Fruit fly (Drosophila melanogaster) whole organism, prepupa: ENCODE measurements around the gene Snx1.
A peak's percentile ranks its signal among the peaks of the same experiment; 100 is the strongest.

ENCODE experiments used
- Blimp-1 ChIP-seq: fragments of 200-800 bp; sonication (Bioruptor generic); optimal IDR thresholded peaks from 3 replicates; lab custom pipeline; 2017; ENCODE audit warnings: missing biosample characterization, missing genetic modification characterization, mild to moderate bottlenecking, moderate library complexity, missing genetic modification reagents
- CG10631 ChIP-seq: fragments of 200-800 bp; sonication (Bioruptor generic); optimal IDR thresholded peaks from 2 replicates; lab custom pipeline; 2016; ENCODE audit warnings: missing biosample characterization, missing genetic modification characterization
- CG11294 ChIP-seq: fragments of 200-800 bp; sonication (Bioruptor generic); IDR thresholded peaks from 2 replicates; pipeline ENCODE4 v1.3.6; 2022; ENCODE audit warnings: missing biosample characterization, missing genetic modification characterization
- CG11762 ChIP-seq: fragments of 200-800 bp; sonication (Bioruptor generic); optimal IDR thresholded peaks from 3 replicates; lab custom pipeline; 2016; ENCODE audit warnings: missing biosample characterization, missing genetic modification characterization; ENCODE audit not compliant: insufficient read depth
- CG11902 ChIP-seq: fragments of 200-800 bp; sonication (Bioruptor generic); optimal IDR thresholded peaks from 3 replicates; lab custom pipeline; 2016; ENCODE audit warnings: missing biosample characterization, missing genetic modification characterization
- CG15336 ChIP-seq: fragments of 200-800 bp; sonication (Bioruptor generic); IDR thresholded peaks from 2 replicates; pipeline ENCODE4 v1.3.6; 2022; ENCODE audit warnings: missing biosample characterization, missing genetic modification characterization
- CG1621 ChIP-seq: fragments of 200-800 bp; sonication (Bioruptor generic); optimal IDR thresholded peaks from 3 replicates; lab custom pipeline; 2018; ENCODE audit warnings: missing biosample characterization, mild to moderate bottlenecking, missing genetic modification characterization
- CG16779 ChIP-seq: fragments of 200-800 bp; sonication (Bioruptor generic); optimal IDR thresholded peaks from 3 replicates; lab custom pipeline; 2017; ENCODE audit warnings: missing biosample characterization, mild to moderate bottlenecking, missing genetic modification characterization
- CG3032 ChIP-seq: fragments of 200-800 bp; optimal IDR thresholded peaks from 2 replicates; lab custom pipeline; 2019; ENCODE audit warnings: missing biosample characterization, mild to moderate bottlenecking, missing genetic modification characterization, moderate library complexity
- CG32006 ChIP-seq: fragments of 200-800 bp; sonication (Bioruptor generic); optimal IDR thresholded peaks from 3 replicates; lab custom pipeline; 2017; ENCODE audit warnings: missing biosample characterization, mild to moderate bottlenecking, missing genetic modification characterization
- CG34406 ChIP-seq: fragments of 200-800 bp; sonication (Bioruptor generic); optimal IDR thresholded peaks from 3 replicates; lab custom pipeline; 2016; ENCODE audit warnings: missing biosample characterization, missing genetic modification characterization
- CG4318 ChIP-seq: fragments of 200-800 bp; sonication (Bioruptor generic); optimal IDR thresholded peaks from 3 replicates; lab custom pipeline; 2017; ENCODE audit warnings: missing biosample characterization, mild to moderate bottlenecking, missing genetic modification characterization
- CG6163 ChIP-seq: fragments of 200-800 bp; sonication (Bioruptor generic); IDR thresholded peaks from 3 replicates; pipeline ENCODE4 v1.3.6; 2022; ENCODE audit warnings: missing biosample characterization, missing genetic modification characterization
- CG6276 ChIP-seq: fragments of 200-800 bp; sonication (Bioruptor generic); optimal IDR thresholded peaks from 2 replicates; lab custom pipeline; 2017; ENCODE audit warnings: missing biosample characterization, mild to moderate bottlenecking, missing genetic modification characterization
- CG6792 ChIP-seq: fragments of 200-800 bp; sonication (Bioruptor generic); optimal IDR thresholded peaks from 3 replicates; lab custom pipeline; 2016; ENCODE audit warnings: missing biosample characterization, missing genetic modification characterization
- CG6808 ChIP-seq: fragments of 200-800 bp; sonication (Bioruptor generic); optimal IDR thresholded peaks from 3 replicates; lab custom pipeline; 2017; ENCODE audit warnings: missing biosample characterization, missing genetic modification characterization, mild to moderate bottlenecking, moderate library complexity, missing genetic modification reagents
- CG6854 ChIP-seq: fragments of 200-800 bp; sonication (Bioruptor generic); optimal IDR thresholded peaks from 2 replicates; lab custom pipeline; 2017; ENCODE audit warnings: missing biosample characterization, mild to moderate bottlenecking, missing genetic modification characterization
- CG8119 ChIP-seq: fragments of 200-800 bp; sonication (Bioruptor generic); IDR thresholded peaks from 3 replicates; pipeline ENCODE4 v1.3.6; 2022; ENCODE audit warnings: missing biosample characterization, missing genetic modification characterization
- CG8319 ChIP-seq: fragments of 200-800 bp; sonication (Bioruptor generic); optimal IDR thresholded peaks from 3 replicates; lab custom pipeline; 2016; ENCODE audit warnings: missing biosample characterization, missing genetic modification characterization
- CG8632 ChIP-seq: fragments of 200-800 bp; sonication (Bioruptor generic); optimal IDR thresholded peaks from 3 replicates; lab custom pipeline; 2016; ENCODE audit warnings: missing biosample characterization, missing genetic modification characterization
- CG9139 ChIP-seq: fragments of 200-800 bp; sonication (Bioruptor generic); optimal IDR thresholded peaks from 3 replicates; lab custom pipeline; 2017; ENCODE audit warnings: missing biosample characterization, mild to moderate bottlenecking, missing genetic modification characterization
- Eip78C ChIP-seq: fragments of 200-800 bp; sonication (Bioruptor generic); peaks from one replicate; lab custom pipeline; 2016; ENCODE audit warnings: missing biosample characterization, missing genetic modification characterization
- Eip93F ChIP-seq: fragments of 200-800 bp; sonication (Bioruptor generic); optimal IDR thresholded peaks from 2 replicates; lab custom pipeline; 2016; ENCODE audit warnings: missing biosample characterization, mild to moderate bottlenecking, missing genetic modification characterization
- Ets21C ChIP-seq: fragments of 200-800 bp; sonication (Bioruptor generic); optimal IDR thresholded peaks from 3 replicates; lab custom pipeline; 2016; ENCODE audit warnings: missing biosample characterization, missing genetic modification characterization
- Ets96B ChIP-seq: fragments of 200-800 bp; optimal IDR thresholded peaks from 2 replicates; lab custom pipeline; 2019; ENCODE audit warnings: missing biosample characterization, mild to moderate bottlenecking, missing genetic modification characterization, moderate library complexity
- Gug ChIP-seq: fragments of 200-800 bp; sonication (Bioruptor generic); IDR thresholded peaks from 2 replicates; pipeline ENCODE4 v1.3.6; 2022; ENCODE audit warnings: missing biosample characterization, missing genetic modification characterization
- Hr4 ChIP-seq: fragments of 200-800 bp; sonication (Bioruptor generic); optimal IDR thresholded peaks from 3 replicates; lab custom pipeline; 2016; ENCODE audit warnings: missing biosample characterization, missing genetic modification characterization
- Met ChIP-seq: fragments of 200-800 bp; sonication (Bioruptor generic); optimal IDR thresholded peaks from 3 replicates; lab custom pipeline; 2016; ENCODE audit warnings: missing biosample characterization, missing genetic modification characterization
- Sox14 ChIP-seq: fragments of 200-800 bp; sonication (Bioruptor generic); optimal IDR thresholded peaks from 3 replicates; lab custom pipeline; 2016; ENCODE audit warnings: missing biosample characterization, missing genetic modification characterization
- Sox15 ChIP-seq: fragments of 200-800 bp; sonication (Bioruptor generic); optimal IDR thresholded peaks from 3 replicates; lab custom pipeline; 2016; ENCODE audit warnings: missing biosample characterization, missing genetic modification characterization
- achi ChIP-seq: fragments of 200-800 bp; sonication (Bioruptor generic); optimal IDR thresholded peaks from 3 replicates; lab custom pipeline; 2016; ENCODE audit warnings: missing biosample characterization, missing genetic modification characterization
- cyc ChIP-seq: fragments of 200-800 bp; sonication (Bioruptor generic); optimal IDR thresholded peaks from 3 replicates; lab custom pipeline; 2016; ENCODE audit warnings: missing biosample characterization, missing genetic modification characterization
- dac ChIP-seq: fragments of 200-800 bp; sonication (Bioruptor generic); optimal IDR thresholded peaks from 2 replicates; lab custom pipeline; 2017; ENCODE audit warnings: missing biosample characterization, mild to moderate bottlenecking, missing genetic modification characterization
- dsx ChIP-seq: fragments of 200-800 bp; optimal IDR thresholded peaks from 3 replicates; lab custom pipeline; 2019; ENCODE audit warnings: missing biosample characterization, mild to moderate bottlenecking, missing genetic modification characterization, moderate library complexity; ENCODE audit not compliant: poor library complexity, severe bottlenecking
- eg ChIP-seq: fragments of 200-800 bp; sonication (Bioruptor generic); IDR thresholded peaks from 3 replicates; pipeline ENCODE4 v1.3.6; 2022; ENCODE audit warnings: missing biosample characterization, missing genetic modification characterization
- esn ChIP-seq: fragments of 200-800 bp; sonication (Bioruptor generic); optimal IDR thresholded peaks from 2 replicates; lab custom pipeline; 2016; ENCODE audit warnings: missing biosample characterization, mild to moderate bottlenecking, missing genetic modification characterization, moderate library complexity
- fd59A ChIP-seq: fragments of 200-800 bp; sonication (Bioruptor generic); optimal IDR thresholded peaks from 2 replicates; lab custom pipeline; 2017; ENCODE audit warnings: missing biosample characterization, mild to moderate bottlenecking, missing genetic modification characterization, missing genetic modification reagents
- fd85E ChIP-seq: fragments of 200-800 bp; sonication (Bioruptor generic); optimal IDR thresholded peaks from 3 replicates; lab custom pipeline; 2016; ENCODE audit warnings: missing biosample characterization, missing genetic modification characterization
- fkh ChIP-seq: fragments of 200-800 bp; sonication (Bioruptor generic); optimal IDR thresholded peaks from 3 replicates; lab custom pipeline; 2017; ENCODE audit warnings: missing biosample characterization, mild to moderate bottlenecking, missing genetic modification characterization, moderate library complexity
- lz ChIP-seq: fragments of 200-800 bp; sonication (Bioruptor generic); optimal IDR thresholded peaks from 3 replicates; lab custom pipeline; 2016; ENCODE audit warnings: missing biosample characterization, missing genetic modification characterization
- net ChIP-seq: fragments of 200-800 bp; sonication (Bioruptor generic); optimal IDR thresholded peaks from 3 replicates; lab custom pipeline; 2016; ENCODE audit warnings: missing biosample characterization, missing genetic modification characterization
- pdm3 ChIP-seq: fragments of 200-800 bp; sonication (Bioruptor generic); optimal IDR thresholded peaks from 3 replicates; lab custom pipeline; 2016; ENCODE audit warnings: missing biosample characterization, missing genetic modification characterization
- salr ChIP-seq, 2 experiments: fragments of 200-800 bp; sonication (Bioruptor generic); optimal IDR thresholded peaks; 3 replicates each; lab custom pipeline; 2016 to 2018; ENCODE audit warnings: missing biosample characterization in 2 of 2, missing genetic modification characterization in 2 of 2, mild to moderate bottlenecking in 1 of 2
- spab ChIP-seq: fragments of 200-800 bp; sonication (Bioruptor generic); optimal IDR thresholded peaks from 2 replicates; lab custom pipeline; 2017; ENCODE audit warnings: missing biosample characterization, mild to moderate bottlenecking, missing genetic modification characterization, missing genetic modification reagents
- ss ChIP-seq, 2 experiments: fragments of 200-800 bp; sonication (Bioruptor generic); optimal IDR thresholded peaks; 2 replicates in 1 of 2; 3 replicates in 1 of 2; lab custom pipeline; 2017 to 2018; ENCODE audit warnings: mild to moderate bottlenecking in 2 of 2, missing biosample characterization in 2 of 2, missing genetic modification characterization in 2 of 2, moderate library complexity in 1 of 2
- svp ChIP-seq: fragments of 200-800 bp; sonication (Bioruptor generic); peaks from one replicate; lab custom pipeline; 2016; ENCODE audit warnings: missing biosample characterization, missing genetic modification characterization
- topi ChIP-seq: fragments of 200-800 bp; sonication (Bioruptor generic); optimal IDR thresholded peaks from 3 replicates; lab custom pipeline; 2016; ENCODE audit warnings: missing biosample characterization, missing genetic modification characterization
- vri ChIP-seq: fragments of 200-800 bp; sonication (Bioruptor generic); optimal IDR thresholded peaks from 3 replicates; lab custom pipeline; 2016; ENCODE audit warnings: missing biosample characterization, mild to moderate bottlenecking, missing genetic modification characterization

Snx1 gene

DNA sequence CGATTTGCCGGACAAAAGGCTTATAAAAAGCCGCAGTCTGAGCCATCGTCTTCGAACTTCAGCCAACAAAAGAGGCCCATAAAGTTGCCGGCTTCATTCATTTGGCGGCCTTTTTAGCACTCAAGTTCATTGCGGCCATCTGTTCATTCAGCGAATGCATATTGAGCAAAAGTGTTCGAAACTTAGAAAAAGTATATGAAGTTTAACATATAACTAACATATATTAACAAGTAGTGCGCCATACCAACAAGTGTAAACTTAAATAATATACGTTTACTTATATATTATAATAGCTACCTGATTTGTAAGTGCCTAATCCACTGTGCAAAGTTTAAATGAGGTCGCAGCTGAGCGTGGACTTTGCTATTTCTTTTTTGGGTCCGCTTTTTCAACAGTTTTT is 13.1 kb upstream of the Snx1 start (continued):
- no peak for TF ChIP-seq CG10631 (GFP tag; lab: Kevin White, UChicago)
- TF ChIP-seq CG8632 (GFP tag; lab: Kevin White, UChicago), result no peak
- no peak for TF ChIP-seq CG16779 (tag; lab: Kevin White, UChicago)
- TF ChIP-seq Ets21C (GFP tag; lab: Kevin White, UChicago), result no peak
- no peak for TF ChIP-seq CG6854
- TF ChIP-seq CG11294 (GFP tag; lab: Robert Waterston, UW), result no peak
- no peak for TF ChIP-seq ss (GFP tag; optimal IDR thresholded peaks at IDR 0.05; lab: Kevin White, UChicago)
- no peak for TF ChIP-seq Ets96B (tag; lab: Kevin White, UChicago)
- TF ChIP-seq fd59A (GFP tag; lab: Kevin White, UChicago), result no peak
- TF ChIP-seq Hr4 (GFP tag; lab: Kevin White, UChicago), result peak; percentile 38
- no peak for TF ChIP-seq CG11762
- peak; percentile 52; the same call in 2 of the 3 replicates for TF ChIP-seq CG6163 (GFP tag; lab: Robert Waterston, UW)
- TF ChIP-seq achi (GFP tag; lab: Kevin White, UChicago), result peak; percentile 29
- TF ChIP-seq CG4318 (GFP tag; lab: Kevin White, UChicago), result peak; percentile 4
- no peak for TF ChIP-seq Met (GFP tag; lab: Kevin White, UChicago)
- TF ChIP-seq CG34406 (GFP tag; lab: Kevin White, UChicago), result no peak
- TF ChIP-seq Sox14 (GFP tag; lab: Kevin White, UChicago), result peak; percentile 15
- no peak for TF ChIP-seq Eip93F (GFP tag; lab: Kevin White, UChicago)
- TF ChIP-seq CG15336 (GFP tag; lab: Robert Waterston, UW), result peak; percentile 29; the same call in 1 of the 2 replicates
- TF ChIP-seq net (GFP tag; lab: Kevin White, UChicago), result peak; percentile 6
- no peak for TF ChIP-seq cyc (GFP tag; lab: Kevin White, UChicago)
- no peak for TF ChIP-seq dsx

DNA sequence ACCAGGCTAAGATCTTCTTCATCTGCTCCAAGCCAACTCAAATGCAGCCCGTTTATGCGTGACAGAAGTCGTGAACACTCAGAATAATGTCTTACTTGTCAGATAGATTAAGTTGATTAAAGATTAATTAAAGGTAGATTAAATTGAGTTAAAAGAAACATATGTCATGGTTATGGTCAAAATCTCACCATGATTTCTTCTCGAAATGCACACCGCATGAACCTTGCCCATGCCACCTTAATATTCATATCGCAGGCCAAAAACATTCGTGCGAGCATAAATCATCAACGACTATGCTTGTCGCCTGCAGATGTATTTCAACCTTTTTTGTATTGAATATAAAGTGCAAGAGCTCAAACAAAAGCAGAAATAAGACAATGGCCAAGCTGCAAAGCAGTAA is 12.4 kb upstream of the Snx1 start:
- no peak for TF ChIP-seq Sox15 (GFP tag; lab: Kevin White, UChicago)
- peak; percentile 94 for TF ChIP-seq Eip78C (GFP tag; lab: Kevin White, UChicago)
- peak; percentile 70 for TF ChIP-seq CG34406 (GFP tag; lab: Kevin White, UChicago)
- TF ChIP-seq svp (GFP tag; lab: Kevin White, UChicago), result peak; percentile 86
- TF ChIP-seq spab (GFP tag; lab: Kevin White, UChicago), result peak; percentile 31
- TF ChIP-seq CG11902 (GFP tag; lab: Kevin White, UChicago), result peak; percentile 15
- peak; percentile 53 for TF ChIP-seq CG6808 (GFP tag; lab: Kevin White, UChicago)
- peak; percentile 95 for TF ChIP-seq vri (GFP tag; lab: Kevin White, UChicago)
- no peak for TF ChIP-seq fkh (GFP tag; lab: Kevin White, UChicago)
- TF ChIP-seq esn (GFP tag; lab: Kevin White, UChicago), result peak; percentile 96
- TF ChIP-seq lz (GFP tag; lab: Kevin White, UChicago), result peak; percentile 84
- peak; percentile 84 for TF ChIP-seq dac (GFP tag; lab: Kevin White, UChicago)
- peak; percentile 95 for TF ChIP-seq CG6163 (GFP tag; lab: Robert Waterston, UW)
- peak; percentile 93 for TF ChIP-seq CG8119 (GFP tag; lab: Robert Waterston, UW)
- peak; percentile 94 for TF ChIP-seq CG15336 (GFP tag; lab: Robert Waterston, UW)
- peak; percentile 53 for TF ChIP-seq Eip93F (GFP tag; lab: Kevin White, UChicago)
- TF ChIP-seq CG6792 (GFP tag; lab: Kevin White, UChicago), result peak; percentile 86
- TF ChIP-seq CG1621 (tag; lab: Kevin White, UChicago), result peak; percentile 76
- TF ChIP-seq Blimp-1 (GFP tag; lab: Kevin White, UChicago), result peak; percentile 66
- TF ChIP-seq fd85E, result peak; percentile 11
- peak; percentile 81 for TF ChIP-seq CG32006 (GFP tag; lab: Kevin White, UChicago)
- peak; percentile 59 to 81 for TF ChIP-seq salr (GFP tag; optimal IDR thresholded peaks at IDR 0.05; lab: Kevin White, UChicago)
- TF ChIP-seq CG4318 (GFP tag; lab: Kevin White, UChicago), result peak; percentile 57
- peak; percentile 35 for TF ChIP-seq CG8319
- TF ChIP-seq CG11294 (GFP tag; lab: Robert Waterston, UW), result peak; percentile 63
- TF ChIP-seq Met (GFP tag; lab: Kevin White, UChicago), result peak; percentile 89
- TF ChIP-seq pdm3, result peak; percentile 92
- peak; percentile 63 for TF ChIP-seq CG11762
- peak; percentile 73 for TF ChIP-seq net (GFP tag; lab: Kevin White, UChicago)
- TF ChIP-seq topi (GFP tag; lab: Kevin White, UChicago), result peak; percentile 83
- peak; percentile 71 for TF ChIP-seq CG3032 (tag; lab: Kevin White, UChicago)
- TF ChIP-seq Ets96B (tag; lab: Kevin White, UChicago), result peak; percentile 63
- TF ChIP-seq eg (GFP tag; lab: Robert Waterston, UW), result peak; percentile 91
- peak; percentile 89 for TF ChIP-seq Ets21C (GFP tag; lab: Kevin White, UChicago)
- peak; percentile 69 for TF ChIP-seq Gug (GFP tag; lab: Robert Waterston, UW)
- peak; percentile 82 for TF ChIP-seq CG6276 (GFP tag; lab: Kevin White, UChicago)
- TF ChIP-seq CG10631 (GFP tag; lab: Kevin White, UChicago), result peak; percentile 83
- no peak for TF ChIP-seq CG9139 (GFP tag; lab: Kevin White, UChicago)
